Worm (Caenorhabditis elegans) whole organism, late embryonic: ENCODE results near the gene Y67A10A.2.

ENCODE experiments used
- C08G9.2 ChIP-seq: sonication (generic microtip); optimal IDR thresholded peaks from 2 replicates; lab custom pipeline; 2016; ENCODE audit warnings: mild to moderate bottlenecking, missing genetic modification characterization, moderate library complexity, missing compliant biosample characterization
- F13H6.1 ChIP-seq: sonication (generic microtip); optimal IDR thresholded peaks from 2 replicates; lab custom pipeline; 2016; ENCODE audit warnings: missing genetic modification characterization, missing compliant biosample characterization
- ceh-6 ChIP-seq: fragments of 200-800 bp; sonication (Bioruptor generic); optimal IDR thresholded peaks from 2 replicates; lab custom pipeline; 2018; ENCODE audit warnings: mild to moderate bottlenecking, missing genetic modification characterization, missing compliant biosample characterization
- dve-1 ChIP-seq: sonication (generic microtip); optimal IDR thresholded peaks from 2 replicates; lab custom pipeline; 2017; ENCODE audit warnings: antibody characterized with exemption, mild to moderate bottlenecking, missing genetic modification characterization, missing compliant biosample characterization

DNA sequence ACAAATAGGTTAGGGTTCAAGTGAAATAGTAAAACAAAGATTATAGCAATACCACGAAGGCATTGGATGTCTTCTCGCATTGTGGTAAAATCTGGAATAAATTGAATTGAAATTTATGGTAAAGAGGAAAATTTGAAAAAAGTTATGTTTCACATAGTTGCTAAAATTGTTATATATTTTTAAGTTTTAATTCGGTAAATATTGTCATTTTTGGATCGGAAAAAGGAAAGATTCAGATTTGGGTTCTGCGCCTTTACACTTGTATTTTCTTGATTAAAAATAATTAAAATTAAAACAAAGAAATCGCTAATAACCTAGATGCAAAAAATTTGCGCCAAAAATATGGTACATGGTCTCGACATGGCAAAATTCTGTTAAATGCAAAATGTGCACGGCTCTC is 12.8 kb downstream of the Y67A10A.2 start, which contains the start of gene oac-56:
- TF ChIP-seq dve-1 (tag; lab: Kevin White, UChicago) (no peak), C08G9.2 (tag; lab: Kevin White, UChicago) (no peak), ceh-6 (GFP tag; lab: Kevin White, UChicago) (no peak), F13H6.1 (no peak)
